Worm (Caenorhabditis elegans) whole organism, L2 larva: Measurements from ENCODE around the gene T28H10.1.

Source experiments
- blmp-1 ChIP-seq: sonication (generic microtip); optimal IDR thresholded peaks from 2 replicates; lab custom pipeline; 2017; ENCODE audit warnings: missing genetic modification characterization, mild to moderate bottlenecking, missing compliant biosample characterization, antibody characterized with exemption, moderate library complexity; ENCODE audit not compliant: insufficient read depth
- egl-27 ChIP-seq: sonication (generic microtip); optimal IDR thresholded peaks from 3 replicates; lab custom pipeline; 2017; ENCODE audit warnings: missing biosample characterization, missing genetic modification reagents, missing genetic modification characterization
- nhr-23 ChIP-seq: fragments of 150-350 bp; optimal IDR thresholded peaks from 2 replicates; lab custom pipeline; 2014; ENCODE audit warnings: missing biosample characterization, missing genetic modification reagents, missing genetic modification characterization

DNA sequence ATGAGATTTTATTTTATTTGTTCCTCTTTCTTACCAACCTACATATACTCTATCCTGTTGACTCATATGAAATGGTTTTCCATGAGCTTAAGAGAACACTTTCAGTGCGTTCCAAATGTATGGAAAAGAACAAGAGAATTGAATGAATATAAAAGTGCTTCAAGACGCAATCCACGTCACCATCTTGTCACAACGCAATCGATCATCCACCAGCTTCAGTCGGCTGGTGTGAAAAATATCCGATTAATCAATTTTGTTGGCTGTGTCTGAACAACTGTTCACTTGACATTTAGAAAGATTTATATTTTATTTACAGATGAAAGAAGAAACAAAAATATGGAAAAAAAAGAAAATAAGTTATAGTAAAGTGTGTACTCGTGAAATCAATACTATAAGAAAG is 19.8 kb downstream of the T28H10.1 start:
- no peak for TF ChIP-seq blmp-1 (tag; lab: Kevin White, UChicago)
- no peak for TF ChIP-seq nhr-23 (tag; lab: Kevin White, UChicago)
- TF ChIP-seq egl-27 = no peak
